Worm (Caenorhabditis elegans) whole organism, early embryonic: ENCODE measurements around the gene str-172.
A peak's percentile ranks its signal among the peaks of the same experiment; 100 is the strongest.

Source experiments
- B0310.2 ChIP-seq: sonication (generic microtip); optimal IDR thresholded peaks from 2 replicates; lab custom pipeline; 2016; ENCODE audit warnings: mild to moderate bottlenecking, missing genetic modification characterization, missing compliant biosample characterization
- F13C5.2 ChIP-seq: sonication (generic microtip); optimal IDR thresholded peaks from 2 replicates; lab custom pipeline; 2017; ENCODE audit warnings: mild to moderate bottlenecking, missing genetic modification characterization, inconsistent platforms, missing compliant biosample characterization
- aly-1 ChIP-seq: sonication (generic microtip); optimal IDR thresholded peaks from 2 replicates; lab custom pipeline; 2016; ENCODE audit warnings: missing genetic modification characterization, missing compliant biosample characterization
- ama-1 ChIP-seq: fragments of 150-350 bp; optimal IDR thresholded peaks from 2 replicates; lab custom pipeline; 2014
- ceh-13 ChIP-seq: fragments of 200-800 bp; sonication (Bioruptor generic); optimal IDR thresholded peaks from 2 replicates; lab custom pipeline; 2018; ENCODE audit warnings: mild to moderate bottlenecking, missing genetic modification characterization, missing compliant biosample characterization
- ceh-36 ChIP-seq: sonication (generic microtip); optimal IDR thresholded peaks from 2 replicates; lab custom pipeline; 2016; ENCODE audit warnings: missing genetic modification characterization, inconsistent platforms, missing compliant biosample characterization
- ets-7 ChIP-seq: sonication (generic microtip); optimal IDR thresholded peaks from 2 replicates; lab custom pipeline; 2016; ENCODE audit warnings: missing genotype, missing genetic modification characterization, missing compliant biosample characterization
- flt-1 ChIP-seq: fragments of 200-800 bp; sonication (Bioruptor generic); IDR thresholded peaks from 2 replicates; pipeline ENCODE4 v1.3.6; 2022; ENCODE audit warnings: missing genetic modification characterization, missing compliant biosample characterization
- hmbx-1 ChIP-seq: sonication (generic microtip); optimal IDR thresholded peaks from 2 replicates; lab custom pipeline; 2016; ENCODE audit warnings: mild to moderate bottlenecking, missing genetic modification characterization, missing compliant biosample characterization
- hmg-4 ChIP-seq: fragments of 200-800 bp; sonication (Bioruptor generic); optimal IDR thresholded peaks from 2 replicates; lab custom pipeline; 2018; ENCODE audit warnings: mild to moderate bottlenecking, missing genetic modification characterization, missing compliant biosample characterization
- hnd-1 ChIP-seq: sonication (generic microtip); optimal IDR thresholded peaks from 2 replicates; lab custom pipeline; 2016; ENCODE audit warnings: missing genetic modification characterization, missing compliant biosample characterization
- pes-1 ChIP-seq: fragments of 200-800 bp; sonication (Bioruptor generic); IDR thresholded peaks from 2 replicates; pipeline ENCODE4 v1.3.6; 2022; ENCODE audit warnings: missing genetic modification reagents, missing genetic modification characterization, missing compliant biosample characterization
- sea-1 ChIP-seq: fragments of 200-800 bp; sonication (Bioruptor generic); conservative IDR thresholded peaks from 2 replicates; pipeline ENCODE4 v1.3.6; 2022; ENCODE audit warnings: missing genetic modification characterization, missing compliant biosample characterization
- tbx-11 ChIP-seq: fragments of 200-800 bp; sonication (Bioruptor generic); IDR thresholded peaks from 2 replicates; pipeline ENCODE4 v1.3.6; 2022; ENCODE audit warnings: missing genetic modification characterization, missing compliant biosample characterization
- tbx-37 ChIP-seq: fragments of 200-800 bp; sonication (Bioruptor generic); conservative IDR thresholded peaks from 2 replicates; pipeline ENCODE4 v1.3.6; 2022; ENCODE audit warnings: missing genetic modification reagents, missing genetic modification characterization, missing compliant biosample characterization
- tra-4 ChIP-seq: sonication (generic microtip); optimal IDR thresholded peaks from 2 replicates; lab custom pipeline; 2017; ENCODE audit warnings: missing genetic modification characterization, missing compliant biosample characterization

Gene str-172

ce11 chrIV:4890543-4890942 is 23.0 kb upstream of the str-172 start, which contains the start of gene T08B6.9:
Gene T08B6.9, plus strand, starts transcription at chrIV:4890843.
- no peak for TF ChIP-seq hmg-4 (GFP tag; lab: Kevin White, UChicago)
- no peak for TF ChIP-seq F13C5.2 (tag; lab: Kevin White, UChicago)
- no peak for TF ChIP-seq tra-4
- TF ChIP-seq ceh-13 (GFP tag; lab: Kevin White, UChicago): no peak
- no peak for TF ChIP-seq ets-7
- TF ChIP-seq aly-1 (tag; lab: Kevin White, UChicago): no peak
- no peak for TF ChIP-seq flt-1
- no peak for TF ChIP-seq tbx-37 (GFP tag; lab: Robert Waterston, UW)

DNA sequence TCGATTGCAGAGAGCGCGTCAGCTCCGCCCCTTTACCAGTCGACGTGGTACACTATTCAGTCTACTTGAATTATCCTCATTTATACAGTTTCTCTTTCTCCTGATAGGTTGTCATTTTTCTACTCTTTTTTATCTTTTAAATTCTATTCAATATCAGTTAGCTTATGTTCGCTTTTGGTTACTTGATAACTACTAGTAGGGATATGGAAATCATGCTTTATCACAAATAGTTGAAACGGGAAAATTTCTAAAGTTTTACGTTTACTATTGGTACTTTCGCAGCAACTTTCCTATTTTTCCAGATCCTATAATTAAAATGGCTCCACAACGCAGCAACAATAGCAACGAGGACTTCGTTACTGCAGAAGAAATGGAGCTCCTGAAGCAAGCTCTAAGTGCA is 22.1 kb upstream of the str-172 start, which contains the start of gene sgnh-1:
sgnh-1 (plus strand) TSS at position 301 of the 400 bp plus-strand sequence.
- TF ChIP-seq ceh-36 (no peak), hnd-1 (tag; lab: Kevin White, UChicago) (no peak), tbx-11 (no peak), hmbx-1 (tag; lab: Kevin White, UChicago) (no peak), ama-1 (lab: Kevin White, UChicago) (no peak), ceh-13 (GFP tag; lab: Kevin White, UChicago) (no peak), sea-1 (GFP tag; lab: Robert Waterston, UW) (no peak), B0310.2 (no peak), flt-1 (no peak), tbx-37 (GFP tag; lab: Robert Waterston, UW) (no peak)

DNA sequence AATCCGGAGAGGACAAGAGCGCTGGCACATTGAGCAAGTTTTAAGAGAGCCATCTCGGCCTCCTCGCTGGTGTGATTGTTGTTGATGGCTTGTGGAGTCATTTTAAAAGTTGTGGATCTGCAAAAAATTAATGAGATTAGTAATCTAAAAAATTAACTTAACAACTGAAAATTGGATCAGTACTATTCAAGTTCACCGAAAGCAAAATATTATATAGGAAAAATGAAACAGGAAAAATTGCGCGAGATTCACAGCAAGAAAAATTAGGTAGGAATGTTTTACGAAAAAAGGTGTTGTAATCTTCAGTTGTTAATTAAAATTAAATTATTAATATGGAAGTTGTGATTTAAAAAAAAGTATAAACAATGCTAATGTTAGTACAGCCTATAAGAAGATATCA is 19.7 kb upstream of the str-172 start, which contains the start of gene T08B6.1:
T08B6.1 (minus strand) TSS at position 101 of the 400 bp plus-strand sequence.
- TF ChIP-seq sea-1 (GFP tag; lab: Robert Waterston, UW) (no peak), hmg-4 (GFP tag; lab: Kevin White, UChicago) (no peak), ceh-13 (GFP tag; lab: Kevin White, UChicago) (no peak), ama-1 (lab: Kevin White, UChicago) (no peak), F13C5.2 (tag; lab: Kevin White, UChicago) (no peak), pes-1 (GFP tag; lab: Robert Waterston, UW) (no peak), B0310.2 (no peak), tra-4 (no peak), tbx-37 (GFP tag; lab: Robert Waterston, UW) (no peak), ets-7 (no peak), tbx-11 (no peak)

ce11 chrIV:4885435-4885834 is 17.9 kb upstream of the str-172 start:
- TF ChIP-seq sea-1 (GFP tag; lab: Robert Waterston, UW) (0 out of 2 replicates have a peak, but pooled peaks have one; percentile 49), aly-1 (tag; lab: Kevin White, UChicago) (no peak), pes-1 (GFP tag; lab: Robert Waterston, UW) (0 out of 2 replicates have a peak, but pooled peaks have one; percentile 59), ceh-36 (peak; percentile 1), tra-4 (no peak)

ce11 chrIV:4883984-4884383 is 16.5 kb upstream of the str-172 start, which contains the start of gene str-166:
Gene str-166, plus strand, starts transcription at chrIV:4884284.
- TF ChIP-seq hmbx-1 (tag; lab: Kevin White, UChicago): no peak

DNA sequence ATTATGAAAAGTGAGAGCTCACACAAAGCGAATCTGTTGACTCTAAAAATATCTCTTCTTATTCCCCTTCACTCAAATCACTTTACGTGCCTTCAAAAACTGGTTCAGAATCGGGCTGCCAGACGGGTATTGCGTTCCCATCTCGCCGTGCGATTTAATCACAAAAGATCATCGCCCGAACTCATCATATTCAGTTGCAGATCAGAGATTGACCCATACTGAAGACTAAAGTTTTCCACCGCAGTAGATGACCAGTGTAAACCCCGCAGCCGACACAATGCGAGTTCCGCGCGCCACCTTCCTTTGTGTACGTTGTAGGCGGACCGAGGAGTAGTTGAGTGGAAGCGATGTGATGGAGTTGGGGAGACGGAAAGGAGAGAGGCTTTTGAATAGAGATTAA is 13.1 kb upstream of the str-172 start:
- TF ChIP-seq pes-1 (GFP tag; lab: Robert Waterston, UW) (no peak; the same call in 1 of the 2 replicates), F13C5.2 (tag; lab: Kevin White, UChicago) (peak; percentile 8), ama-1 (lab: Kevin White, UChicago) (peak; percentile 50), ceh-36 (no peak)

DNA sequence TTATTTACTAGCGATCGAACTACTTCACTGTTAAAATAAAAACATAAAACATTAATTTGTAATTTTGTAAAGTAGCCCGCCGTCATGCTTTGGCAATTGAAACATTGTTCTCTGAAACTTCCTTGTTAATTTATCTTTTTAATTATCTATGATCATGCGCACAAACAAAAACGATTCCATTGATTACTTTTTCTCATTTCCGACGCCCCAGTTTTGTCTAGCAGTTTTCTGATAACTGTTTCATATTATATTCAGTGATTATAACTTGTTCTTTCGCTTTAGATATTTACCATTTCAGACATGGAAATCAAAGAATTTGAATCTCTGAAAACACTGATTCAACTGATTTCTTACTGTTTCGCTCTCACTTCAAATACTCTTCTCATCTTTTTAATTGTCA is 9.6 kb upstream of the str-172 start, which contains the start of gene str-170:
str-170 (plus strand) TSS at position 301 of the 400 bp plus-strand sequence.
- TF ChIP-seq tbx-11: no peak
- TF ChIP-seq ceh-13 (GFP tag; lab: Kevin White, UChicago): no peak

- no peak for TF ChIP-seq pes-1 (GFP tag; lab: Robert Waterston, UW)
- no peak for TF ChIP-seq B0310.2
- no peak for TF ChIP-seq ets-7
- no peak for TF ChIP-seq hnd-1 (tag; lab: Kevin White, UChicago)
Observed at ce11 chrIV:4874603-4875002, 7.1 kb upstream of the str-172 start, which contains the start of gene str-174. Gene str-174, minus strand, starts transcription at chrIV:4874703.

DNA sequence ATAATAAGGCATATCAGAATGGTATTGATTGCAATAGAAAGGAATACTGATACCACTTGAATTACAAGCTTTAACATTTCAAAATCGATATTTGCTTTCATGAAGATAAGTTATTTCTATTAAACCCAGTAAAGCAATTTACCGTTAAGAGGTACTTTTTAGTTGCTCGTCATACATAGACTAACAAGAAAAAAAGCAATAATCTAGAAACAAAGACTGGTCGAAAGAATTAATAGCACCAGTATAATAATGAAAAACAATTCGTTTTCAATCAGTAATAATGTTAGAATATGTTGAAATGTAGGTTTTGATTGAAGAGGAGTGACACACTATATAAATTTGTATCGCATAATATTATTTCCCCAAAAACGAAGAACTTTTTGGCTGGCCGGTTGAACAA is 3.0 kb upstream of the str-172 start, which contains the start of gene str-175:
str-175 (minus strand) TSS at position 101 of the 400 bp plus-strand sequence.
- TF ChIP-seq hmbx-1 (tag; lab: Kevin White, UChicago) (no peak), ama-1 (lab: Kevin White, UChicago) (no peak), F13C5.2 (tag; lab: Kevin White, UChicago) (no peak), aly-1 (tag; lab: Kevin White, UChicago) (no peak), pes-1 (GFP tag; lab: Robert Waterston, UW) (no peak), ets-7 (no peak), B0310.2 (no peak)

ce11 chrIV:4866599-4866998 is 911 bp downstream of the str-172 start:
- no peak for TF ChIP-seq pes-1 (GFP tag; lab: Robert Waterston, UW)
- no peak for TF ChIP-seq aly-1 (tag; lab: Kevin White, UChicago)
- no peak for TF ChIP-seq tra-4
- no peak for TF ChIP-seq F13C5.2 (tag; lab: Kevin White, UChicago)
- no peak for TF ChIP-seq ama-1 (lab: Kevin White, UChicago)
